Fruit fly (Drosophila melanogaster): ENCODE data around the gene GAA1.

The GAA1 gene

dm6 chrX:5885973-5886372 is 12.8 kb upstream of the GAA1 start:
- TF ChIP-seq grau (tag; optimal IDR thresholded peaks at IDR 0.05): peak; percentile 5
- TF ChIP-seq CG1647 (GFP tag; optimal IDR thresholded peaks at IDR 0.05): no peak
- TF ChIP-seq sens (GFP tag): peak; percentile 26
- TF ChIP-seq bsh (GFP tag; optimal IDR thresholded peaks at IDR 0.05): peak in 1 of 2 experiments; percentile 4

DNA sequence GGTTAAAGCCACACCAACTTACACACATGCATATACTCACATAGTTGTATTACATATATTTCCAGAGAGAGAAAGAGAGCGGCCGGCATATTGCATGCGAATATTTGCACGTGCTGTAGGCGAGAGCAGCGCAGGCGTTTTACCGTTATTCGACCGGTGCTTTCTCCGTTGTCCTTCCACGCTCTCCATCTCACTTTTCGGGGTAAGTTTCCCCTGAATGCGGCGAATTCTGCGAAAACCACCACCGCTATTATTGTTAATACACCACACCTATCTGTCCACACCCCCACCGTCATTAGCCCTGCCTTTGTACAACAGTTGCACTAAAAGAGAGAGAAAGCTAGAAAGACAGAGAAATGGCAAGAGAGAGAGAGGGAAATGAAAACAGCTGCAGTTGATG is 12.4 kb upstream of the GAA1 start:
- TF ChIP-seq abd-A (tag; optimal IDR thresholded peaks at IDR 0.05) (peak; percentile 3), pros (GFP tag; optimal IDR thresholded peaks at IDR 0.05) (peak; percentile 72), kni (GFP tag; optimal IDR thresholded peaks at IDR 0.05) (no peak), CG11398 (GFP tag; optimal IDR thresholded peaks at IDR 0.05) (no peak), Gug (GFP tag; IDR thresholded peaks at IDR 0.05) (no peak), CG14965 (GFP tag; optimal IDR thresholded peaks at IDR 0.05; ENCODE audit: borderline replicate concordance) (no peak), ewg (GFP tag; optimal IDR thresholded peaks at IDR 0.05) (peak; percentile 66), zen (tag; optimal IDR thresholded peaks at IDR 0.05) (peak; percentile 33), H2.0 (GFP tag; IDR thresholded peaks at IDR 0.05) (no peak), gem (tag; optimal IDR thresholded peaks at IDR 0.05) (no peak), seq (GFP tag; IDR thresholded peaks at IDR 0.05) (peak; percentile 46; the same call in 1 of the 2 replicates), Trl (optimal IDR thresholded peaks at IDR 0.05) (peak; percentile 31 to 63), Trl (GFP tag; optimal IDR thresholded peaks at IDR 0.05) (no peak), cg (GFP tag; optimal IDR thresholded peaks at IDR 0.05) (peak; percentile 23), pho (GFP tag; optimal IDR thresholded peaks at IDR 0.05) (no peak), hb (GFP tag; IDR thresholded peaks at IDR 0.05; ENCODE audit: partially characterized antibody) (no peak), corto (GFP tag; optimal IDR thresholded peaks at IDR 0.05) (no peak)

- TF ChIP-seq CG11247 (GFP tag; IDR thresholded peaks at IDR 0.05) (no peak), slbo (GFP tag; IDR thresholded peaks at IDR 0.05) (no peak), CG17385 (GFP tag; optimal IDR thresholded peaks at IDR 0.05) (peak; percentile 61), ems (GFP tag; optimal IDR thresholded peaks at IDR 0.05) (no peak), CG15601 (tag; optimal IDR thresholded peaks at IDR 0.05) (peak; percentile 30), Bteb2 (GFP tag; optimal IDR thresholded peaks at IDR 0.05) (no peak), lab (GFP tag; optimal IDR thresholded peaks at IDR 0.05) (peak; percentile 83), CG34376 (GFP tag; optimal IDR thresholded peaks at IDR 0.05) (peak; percentile 92), run (tag; optimal IDR thresholded peaks at IDR 0.05) (peak; percentile 32), CG4820 (GFP tag; optimal IDR thresholded peaks at IDR 0.05) (no peak), kah (GFP tag; optimal IDR thresholded peaks at IDR 0.05) (no peak), sens (GFP tag) (peak; percentile 4), exex (tag; optimal IDR thresholded peaks at IDR 0.05) (peak; percentile 94), CG2889 (GFP tag; IDR thresholded peaks at IDR 0.05) (no peak), mirr (GFP tag; optimal IDR thresholded peaks at IDR 0.05) (peak; percentile 96), CG30403 (GFP tag; optimal IDR thresholded peaks at IDR 0.05) (no peak), CG10321 (GFP tag; IDR thresholded peaks at IDR 0.05) (no peak), caup (GFP tag; optimal IDR thresholded peaks at IDR 0.05; ENCODE audit: severe bottlenecking) (peak; percentile 76), B-H1 (GFP tag; IDR thresholded peaks at IDR 0.05) (no peak), CG4282 (GFP tag; optimal IDR thresholded peaks at IDR 0.05) (no peak), schlank (tag; optimal IDR thresholded peaks at IDR 0.05) (no peak), CG8359 (GFP tag; optimal IDR thresholded peaks at IDR 0.05; ENCODE audit: borderline replicate concordance) (no peak), Xbp1 (GFP tag; optimal IDR thresholded peaks at IDR 0.05) (no peak), grn (GFP tag; optimal IDR thresholded peaks at IDR 0.05) (peak; percentile 65), nom (GFP tag; optimal IDR thresholded peaks at IDR 0.05) (no peak), NfI (GFP tag; optimal IDR thresholded peaks at IDR 0.05) (no peak), CG31365 (tag; optimal IDR thresholded peaks at IDR 0.05) (no peak), Lhr (GFP tag; optimal IDR thresholded peaks at IDR 0.05) (no peak), Deaf1 (tag; optimal IDR thresholded peaks at IDR 0.05) (no peak)
These were observed 11.7 kb upstream of the GAA1 start for dm6 chrX:5884887-5885286.

Measured in whole organism, embryonic.